Fruit fly (Drosophila melanogaster) whole organism, pupa: ENCODE measurements around the gene RunxA.
"Not testable (repeated sequence)": the region's sequence is repeated elsewhere in the genome, so short reads cannot be mapped to it uniquely, and the experiment has no call there.

Experiments used
- CG10348 ChIP-seq: fragments of 200-800 bp; sonication (Bioruptor generic); IDR thresholded peaks from 2 replicates; pipeline ENCODE4 v1.3.6; 2022; ENCODE audit warnings: missing biosample characterization, missing genetic modification characterization
- CG12605 ChIP-seq: fragments of 200-800 bp; sonication (Bioruptor generic); IDR thresholded peaks from 2 replicates; pipeline ENCODE4 v1.3.6; 2022; ENCODE audit warnings: missing biosample characterization, missing genetic modification characterization
- CG13204 ChIP-seq: fragments of 200-800 bp; sonication (Bioruptor generic); optimal IDR thresholded peaks from 2 replicates; lab custom pipeline; 2018; ENCODE audit warnings: missing biosample characterization, mild to moderate bottlenecking, missing genetic modification characterization, moderate library complexity
- CG14655 ChIP-seq: fragments of 200-800 bp; sonication (Bioruptor generic); optimal IDR thresholded peaks from 3 replicates; lab custom pipeline; 2017; ENCODE audit warnings: mild to moderate bottlenecking, missing biosample characterization, missing genetic modification reagents, missing genetic modification characterization
- CG15710 ChIP-seq: fragments of 200-800 bp; sonication (Bioruptor generic); optimal IDR thresholded peaks from 2 replicates; lab custom pipeline; 2018; ENCODE audit warnings: missing biosample characterization, mild to moderate bottlenecking, missing genetic modification characterization, moderate library complexity
- CG17806 ChIP-seq: fragments of 200-800 bp; sonication (Bioruptor generic); optimal IDR thresholded peaks from 2 replicates; lab custom pipeline; 2018; ENCODE audit warnings: missing biosample characterization, mild to moderate bottlenecking, missing genetic modification characterization, moderate library complexity
- CG32121 ChIP-seq: fragments of 200-800 bp; sonication (Bioruptor generic); IDR thresholded peaks from 2 replicates; pipeline ENCODE4 v1.3.6; 2022; ENCODE audit warnings: missing biosample characterization, missing genetic modification characterization
- CG34367 ChIP-seq: fragments of 200-800 bp; sonication (Bioruptor generic); optimal IDR thresholded peaks from 2 replicates; lab custom pipeline; 2018; ENCODE audit warnings: missing biosample characterization, mild to moderate bottlenecking, missing genetic modification characterization
- CG4496 ChIP-seq: fragments of 200-800 bp; sonication (Bioruptor generic); IDR thresholded peaks from 3 replicates; pipeline ENCODE4 v1.3.6; 2022; ENCODE audit warnings: missing biosample characterization, missing genetic modification characterization
- CG8159 ChIP-seq: fragments of 200-800 bp; sonication (Bioruptor generic); optimal IDR thresholded peaks from 3 replicates; lab custom pipeline; 2018; ENCODE audit warnings: missing biosample characterization, mild to moderate bottlenecking, missing genetic modification characterization, moderate library complexity
- CG8301 ChIP-seq: fragments of 200-800 bp; sonication (Bioruptor generic); optimal IDR thresholded peaks from 2 replicates; lab custom pipeline; 2018; ENCODE audit warnings: missing biosample characterization, mild to moderate bottlenecking, missing genetic modification characterization
- CG9948 ChIP-seq: fragments of 200-800 bp; sonication (Bioruptor generic); optimal IDR thresholded peaks from 2 replicates; lab custom pipeline; 2018; ENCODE audit warnings: missing biosample characterization, mild to moderate bottlenecking, missing genetic modification characterization, moderate library complexity
- D1 ChIP-seq: fragments of 200-800 bp; sonication (Bioruptor generic); optimal IDR thresholded peaks from 2 replicates; lab custom pipeline; 2018; ENCODE audit warnings: missing biosample characterization, mild to moderate bottlenecking, missing genetic modification characterization, moderate library complexity
- EcR ChIP-seq: fragments of 200-800 bp; sonication (Bioruptor generic); optimal IDR thresholded peaks from 3 replicates; lab custom pipeline; 2019; ENCODE audit warnings: missing biosample characterization, missing genetic modification characterization, mild to moderate bottlenecking, moderate library complexity, missing genetic modification reagents
- Ets98B ChIP-seq: fragments of 200-800 bp; sonication (Bioruptor generic); IDR thresholded peaks from 2 replicates; pipeline ENCODE4 v1.3.6; 2022; ENCODE audit warnings: missing biosample characterization, missing genetic modification characterization
- Pif1A ChIP-seq: fragments of 200-800 bp; sonication (Bioruptor generic); optimal IDR thresholded peaks from 3 replicates; lab custom pipeline; 2016; ENCODE audit warnings: missing biosample characterization, missing genetic modification characterization
- Pif1B ChIP-seq: fragments of 200-800 bp; sonication (Bioruptor generic); optimal IDR thresholded peaks from 3 replicates; lab custom pipeline; 2016; ENCODE audit warnings: missing biosample characterization, missing genetic modification characterization
- Snoo ChIP-seq: fragments of 200-800 bp; sonication (Bioruptor generic); optimal IDR thresholded peaks from 3 replicates; lab custom pipeline; 2017; ENCODE audit warnings: missing biosample characterization, mild to moderate bottlenecking, missing genetic modification characterization, inconsistent platforms
- fd96Ca ChIP-seq: fragments of 200-800 bp; sonication (Bioruptor generic); IDR thresholded peaks from 3 replicates; pipeline ENCODE4 v1.3.6; 2022; ENCODE audit warnings: missing biosample characterization, missing genetic modification characterization
- gl ChIP-seq: fragments of 200-800 bp; sonication (Bioruptor generic); optimal IDR thresholded peaks from 2 replicates; lab custom pipeline; 2018; ENCODE audit warnings: missing biosample characterization, mild to moderate bottlenecking, missing genetic modification characterization
- rn ChIP-seq: fragments of 200-800 bp; sonication (Bioruptor generic); IDR thresholded peaks from 2 replicates; pipeline ENCODE4 v1.3.6; 2022; ENCODE audit warnings: missing biosample characterization, missing genetic modification characterization

Gene RunxA

dm6 chrX:20636724-20637123 lies 13.2 kb upstream of the RunxA start:
- TF ChIP-seq D1 (tag; lab: Kevin White, UChicago) (no peak), CG13204 (no peak), CG10348 (GFP tag; lab: Robert Waterston, UW) (no peak), Pif1A (GFP tag; lab: Kevin White, UChicago) (no peak), rn (no peak), CG34367 (tag; lab: Kevin White, UChicago) (no peak), Ets98B (GFP tag; lab: Robert Waterston, UW) (no peak), CG12605 (GFP tag; lab: Robert Waterston, UW) (no peak), CG9948 (tag; lab: Kevin White, UChicago) (no peak), EcR (no peak), Snoo (tag; lab: Kevin White, UChicago) (no peak), CG4496 (no peak), CG8301 (tag; lab: Kevin White, UChicago) (no peak), CG15710 (tag; lab: Kevin White, UChicago) (no peak), CG17806 (tag; lab: Kevin White, UChicago) (no peak), CG8159 (no peak), fd96Ca (no peak), Pif1B (no peak), CG14655 (GFP tag; lab: Kevin White, UChicago) (no peak), CG32121 (GFP tag; lab: Robert Waterston, UW) (no peak)

dm6 chrX:20632115-20632514 lies 8.5 kb upstream of the RunxA start:
- TF ChIP-seq CG14655 (GFP tag; lab: Kevin White, UChicago) (no peak), D1 (tag; lab: Kevin White, UChicago) (no peak), CG17806 (tag; lab: Kevin White, UChicago) (no peak)
- TF ChIP-seq, all 21 proteins: peak for 0

- TF ChIP-seq CG34367 (tag; lab: Kevin White, UChicago) (no peak), CG8159 (no peak), fd96Ca (no peak), gl (tag; lab: Kevin White, UChicago) (no peak), CG4496 (no peak), CG15710 (tag; lab: Kevin White, UChicago) (no peak), CG17806 (tag; lab: Kevin White, UChicago) (no peak), Pif1B (no peak), CG13204 (no peak), CG32121 (GFP tag; lab: Robert Waterston, UW) (no peak), CG10348 (GFP tag; lab: Robert Waterston, UW) (no peak)
Measured at dm6 chrX:20631160-20631559, 7.6 kb upstream of the RunxA start.

dm6 chrX:20629360-20629759 lies 5.8 kb upstream of the RunxA start:
- TF ChIP-seq Ets98B (GFP tag; lab: Robert Waterston, UW) (no peak), CG34367 (tag; lab: Kevin White, UChicago) (no peak), CG8159 (no peak), CG9948 (tag; lab: Kevin White, UChicago) (no peak), fd96Ca (no peak), rn (no peak), Snoo (tag; lab: Kevin White, UChicago) (no peak), D1 (tag; lab: Kevin White, UChicago) (no peak), CG15710 (tag; lab: Kevin White, UChicago) (no peak), Pif1A (GFP tag; lab: Kevin White, UChicago) (no peak), CG8301 (tag; lab: Kevin White, UChicago) (no peak), gl (tag; lab: Kevin White, UChicago) (no peak), CG32121 (GFP tag; lab: Robert Waterston, UW) (no peak)

- TF ChIP-seq CG8301 (tag; lab: Kevin White, UChicago) (no peak), CG32121 (GFP tag; lab: Robert Waterston, UW) (no peak), CG17806 (tag; lab: Kevin White, UChicago) (no peak), Snoo (tag; lab: Kevin White, UChicago) (no peak), Ets98B (GFP tag; lab: Robert Waterston, UW) (no peak), CG15710 (tag; lab: Kevin White, UChicago) (no peak), Pif1B (no peak)
- TF ChIP-seq, all 21 proteins: peak for 0
Measured at dm6 chrX:20612979-20613378, 10.6 kb downstream of the RunxA start.

- TF ChIP-seq CG10348 (GFP tag; lab: Robert Waterston, UW): no peak
- TF ChIP-seq CG32121 (GFP tag; lab: Robert Waterston, UW): no peak
- TF ChIP-seq, all 21 proteins: peak for 0
Measured at dm6 chrX:20582821-20583607, 40.6 kb downstream of the RunxA start.

dm6 chrX:20573982-20574381 lies 49.6 kb downstream of the RunxA start, which contains the start of gene CG42580:
Gene CG42580 (plus strand): TSS chrX:20574282.
- not testable (repeated sequence) for TF ChIP-seq CG14655 (GFP tag; lab: Kevin White, UChicago); Snoo (tag; lab: Kevin White, UChicago); CG13204
- TF ChIP-seq, all 21 proteins: peak for 0; not testable (repeated sequence) for 21
